Worm (Caenorhabditis elegans) whole organism, L3 larva: ENCODE measurements around the gene ntl-9.

ENCODE experiments used
- elt-2 ChIP-seq: sonication (generic microtip); optimal IDR thresholded peaks from 2 replicates; lab custom pipeline; 2016; ENCODE audit warnings: missing genetic modification reagents, mild to moderate bottlenecking, missing genetic modification characterization, missing compliant biosample characterization
- ztf-4 ChIP-seq: fragments of 150-350 bp; optimal IDR thresholded peaks from 2 replicates; lab custom pipeline; 2014; ENCODE audit warnings: missing biosample characterization, missing genetic modification characterization

DNA sequence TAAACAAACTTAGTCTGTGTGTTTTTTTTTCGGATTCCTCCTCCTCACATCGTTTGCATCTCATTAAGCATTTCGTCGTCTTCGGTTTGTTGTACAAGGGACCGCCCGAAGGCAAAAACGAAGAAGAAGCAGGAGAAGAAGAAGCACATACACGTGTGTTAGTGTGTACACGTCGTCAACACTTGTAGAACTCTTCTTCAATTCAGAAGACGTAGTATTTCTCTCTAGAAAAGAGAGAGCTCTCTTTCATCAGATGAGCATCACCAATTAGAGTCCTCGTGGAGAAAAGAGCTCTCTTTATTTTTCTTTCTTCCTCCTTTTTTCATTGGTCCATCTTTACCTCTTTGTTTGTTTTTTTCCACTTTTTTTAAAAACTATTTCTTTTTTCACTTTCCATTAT, 23.8 kb downstream of the ntl-9 start:
- no peak for TF ChIP-seq elt-2 (tag; lab: Kevin White, UChicago)
- TF ChIP-seq ztf-4 (tag; lab: Kevin White, UChicago), result no peak
